Fruit fly (Drosophila melanogaster) whole organism, wandering third instar larva: ENCODE results near the gene Ir75d.

Experiments used
- CG32264 ChIP-seq: fragments of 200-800 bp; sonication (Bioruptor generic); optimal IDR thresholded peaks from 2 replicates; lab custom pipeline; 2016; ENCODE audit warnings: missing biosample characterization, missing genetic modification characterization
- HLH106 ChIP-seq: fragments of 200-800 bp; optimal IDR thresholded peaks from 3 replicates; lab custom pipeline; 2019; ENCODE audit warnings: missing biosample characterization, mild to moderate bottlenecking, missing genetic modification characterization, moderate library complexity
- Myc ChIP-seq: fragments of >200 bp; optimal IDR thresholded peaks from 2 replicates; lab custom pipeline; 2017
- N ChIP-seq: fragments of >200 bp; optimal IDR thresholded peaks from 2 replicates; lab custom pipeline; 2018; ENCODE audit warnings: missing biosample characterization, missing external identifiers, missing genetic modification characterization
- Rel ChIP-seq, 2 experiments: fragments of 200-800 bp; sonication (Bioruptor generic) in 1 of 2; optimal IDR thresholded peaks; 2 replicates in 1 of 2; 3 replicates in 1 of 2; lab custom pipeline; 2016 to 2019; ENCODE audit warnings: mild to moderate bottlenecking in 2 of 2, missing biosample characterization in 2 of 2, missing genetic modification characterization in 2 of 2, moderate library complexity in 1 of 2
- Sp1 ChIP-seq: fragments of 200-800 bp; sonication (Bioruptor generic); optimal IDR thresholded peaks from 3 replicates; lab custom pipeline; 2019; ENCODE audit warnings: missing biosample characterization, mild to moderate bottlenecking, missing genetic modification characterization, moderate library complexity
- Vsx2 ChIP-seq: fragments of 200-300, 225-300 bp; sonication (Bioruptor generic); optimal IDR thresholded peaks from 2 replicates; lab custom pipeline; 2018; ENCODE audit warnings: missing biosample characterization, missing genetic modification characterization; ENCODE audit not compliant: partially characterized antibody
- dsf ChIP-seq: sonication (Bioruptor generic); optimal IDR thresholded peaks from 2 replicates; lab custom pipeline; 2016; ENCODE audit warnings: missing biosample characterization, missing genetic modification characterization, borderline replicate concordance
- fru ChIP-seq: fragments of 200-800 bp; sonication (Bioruptor generic); optimal IDR thresholded peaks from 3 replicates; lab custom pipeline; 2016; ENCODE audit warnings: missing biosample characterization, mild to moderate bottlenecking, missing genetic modification characterization
- h ChIP-seq: fragments of 200-800 bp; sonication (Bioruptor generic); optimal IDR thresholded peaks from 3 replicates; lab custom pipeline; 2016; ENCODE audit warnings: missing biosample characterization, mild to moderate bottlenecking, missing genetic modification characterization
- pan ChIP-seq: fragments of >200 bp; optimal IDR thresholded peaks from 2 replicates; lab custom pipeline; 2017
- rgr ChIP-seq: fragments of 200-800 bp; sonication (Bioruptor generic); optimal IDR thresholded peaks from 3 replicates; lab custom pipeline; 2016; ENCODE audit warnings: missing biosample characterization, mild to moderate bottlenecking, missing genetic modification characterization
- woc ChIP-seq: sonication (Bioruptor generic); optimal IDR thresholded peaks from 2 replicates; lab custom pipeline; 2016; ENCODE audit warnings: missing biosample characterization, mild to moderate bottlenecking, missing genetic modification characterization

DNA sequence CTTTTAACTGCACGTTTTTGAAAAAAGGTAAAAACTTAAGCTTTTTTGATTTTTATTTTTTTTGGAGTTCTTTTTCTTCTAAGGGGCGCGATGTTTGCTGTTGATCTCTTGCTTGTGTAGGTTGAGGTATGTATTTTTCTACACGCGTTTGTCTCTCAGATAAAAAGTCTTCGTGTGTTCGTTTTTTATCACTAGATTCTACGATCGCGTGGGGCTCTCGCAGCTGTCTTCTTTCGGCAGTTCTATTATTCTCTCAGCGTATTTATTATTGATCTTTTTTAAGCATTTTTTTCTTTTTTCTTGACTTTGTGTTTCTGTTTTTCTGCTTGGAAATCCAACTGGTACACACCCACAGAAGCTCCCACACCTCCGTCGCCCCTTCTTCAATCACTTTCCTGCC is 15.9 kb downstream of the Ir75d start:
- TF ChIP-seq h, result peak; percentile 15
- no peak for TF ChIP-seq dsf (GFP tag; lab: Kevin White, UChicago)
- TF ChIP-seq fru (GFP tag; lab: Kevin White, UChicago), result no peak
- no peak for TF ChIP-seq rgr (GFP tag; lab: Kevin White, UChicago)
- TF ChIP-seq Vsx2, result no peak
- TF ChIP-seq HLH106, result no peak
- no peak for TF ChIP-seq CG32264 (GFP tag; lab: Kevin White, UChicago)
- peak; percentile 44 for TF ChIP-seq Sp1 (GFP tag; lab: Kevin White, UChicago)
- no peak for TF ChIP-seq N (GFP tag; lab: Kevin White, UChicago)
- TF ChIP-seq Rel (GFP tag; optimal IDR thresholded peaks at IDR 0.05; lab: Kevin White, UChicago), result peak; percentile 13
- TF ChIP-seq Rel (tag; optimal IDR thresholded peaks at IDR 0.05; lab: Kevin White, UChicago), result no peak
- TF ChIP-seq woc (GFP tag; lab: Kevin White, UChicago), result no peak
- no peak for TF ChIP-seq Myc
- no peak for TF ChIP-seq pan (lab: Kevin White, UChicago)
